Fruit fly (Drosophila melanogaster): ENCODE results near the gene CG1494.
A peak's percentile ranks its signal among the peaks of the same experiment; 100 is the strongest.

The CG1494 gene

DNA sequence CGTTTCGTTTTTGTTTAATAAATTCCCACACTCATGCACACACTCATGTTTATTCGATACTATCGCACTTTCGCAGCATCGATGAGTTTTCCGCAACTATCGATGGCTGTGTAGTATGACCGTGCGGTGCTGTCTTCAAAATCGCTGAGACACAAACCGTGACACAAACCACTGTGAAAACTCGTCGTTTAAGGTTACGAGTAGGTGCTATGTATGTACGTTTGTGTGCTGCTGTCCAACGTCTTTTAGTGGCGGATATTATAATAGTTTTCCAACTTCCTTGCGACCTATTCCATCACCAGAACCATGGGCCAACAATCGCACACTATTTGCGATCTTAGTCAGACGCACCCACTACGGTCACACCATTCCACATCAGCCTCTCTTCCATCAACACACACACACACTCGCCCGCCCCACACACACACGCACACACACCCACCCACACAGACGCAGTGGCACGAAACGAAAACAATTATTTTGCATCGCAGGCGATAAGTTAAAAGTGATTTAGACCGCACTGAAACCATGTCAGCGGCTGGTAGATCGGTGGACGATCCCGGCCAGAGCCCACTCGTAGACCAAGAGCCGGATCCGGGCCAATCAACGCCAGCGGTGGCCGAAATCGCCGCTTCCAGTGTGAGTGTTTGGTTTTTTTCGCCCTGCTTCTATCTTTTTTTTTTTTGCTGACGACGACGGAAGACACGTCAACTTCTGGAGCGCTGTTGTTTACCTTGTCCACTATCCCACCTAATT, 39.0 kb downstream of the CG1494 start, which contains the start of the genes Dd and CG1486 (continued):
- TF ChIP-seq topi (GFP tag; optimal IDR thresholded peaks at IDR 0.05) (no peak), pdm3 (GFP tag; optimal IDR thresholded peaks at IDR 0.05) (no peak), lz (GFP tag; optimal IDR thresholded peaks at IDR 0.05) (no peak), Eip75B (GFP tag; optimal IDR thresholded peaks at IDR 0.05) (no peak), CG7368 (GFP tag; optimal IDR thresholded peaks at IDR 0.05) (no peak), Sox102F (GFP tag; optimal IDR thresholded peaks at IDR 0.05) (no peak), Sox14 (GFP tag; optimal IDR thresholded peaks at IDR 0.05) (peak; percentile 25), Eip78C (GFP tag) (peak; percentile 35), CG3032 (tag; optimal IDR thresholded peaks at IDR 0.05) (no peak)

DNA sequence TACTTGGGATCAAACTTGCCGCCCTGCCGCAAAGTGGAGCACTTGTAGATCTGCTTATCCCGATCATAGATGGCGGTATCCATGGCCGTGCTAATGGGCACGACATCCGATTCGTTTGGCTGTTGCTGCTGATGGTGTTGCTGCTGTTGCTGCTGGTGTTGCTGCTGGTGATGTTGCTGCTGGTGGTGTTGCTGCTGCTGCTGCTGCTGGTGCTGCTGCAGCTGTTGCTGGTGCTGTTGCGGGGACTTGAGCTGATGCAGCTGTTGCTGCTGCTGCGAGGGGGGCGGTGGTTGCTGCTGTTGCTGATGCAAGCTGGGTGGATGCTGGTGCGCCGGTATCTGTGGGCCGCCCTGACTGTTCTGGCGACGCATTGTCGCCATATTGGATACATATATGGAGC, 48.0 kb downstream of the CG1494 start:
- TF ChIP-seq ss (GFP tag; optimal IDR thresholded peaks at IDR 0.05) (no peak), Hr4 (GFP tag; optimal IDR thresholded peaks at IDR 0.05) (no peak), CG16779 (tag; optimal IDR thresholded peaks at IDR 0.05) (no peak), Sox102F (GFP tag; optimal IDR thresholded peaks at IDR 0.05) (no peak), Eip93F (GFP tag; optimal IDR thresholded peaks at IDR 0.05) (no peak), Met (GFP tag; optimal IDR thresholded peaks at IDR 0.05) (no peak), salr (GFP tag; optimal IDR thresholded peaks at IDR 0.05) (no peak), fd59A (GFP tag; optimal IDR thresholded peaks at IDR 0.05) (no peak), lz (GFP tag; optimal IDR thresholded peaks at IDR 0.05) (no peak), CG6808 (GFP tag; optimal IDR thresholded peaks at IDR 0.05) (no peak), Lpt (GFP tag; optimal IDR thresholded peaks at IDR 0.05) (no peak), CG15336 (GFP tag; IDR thresholded peaks at IDR 0.05) (no peak)

DNA sequence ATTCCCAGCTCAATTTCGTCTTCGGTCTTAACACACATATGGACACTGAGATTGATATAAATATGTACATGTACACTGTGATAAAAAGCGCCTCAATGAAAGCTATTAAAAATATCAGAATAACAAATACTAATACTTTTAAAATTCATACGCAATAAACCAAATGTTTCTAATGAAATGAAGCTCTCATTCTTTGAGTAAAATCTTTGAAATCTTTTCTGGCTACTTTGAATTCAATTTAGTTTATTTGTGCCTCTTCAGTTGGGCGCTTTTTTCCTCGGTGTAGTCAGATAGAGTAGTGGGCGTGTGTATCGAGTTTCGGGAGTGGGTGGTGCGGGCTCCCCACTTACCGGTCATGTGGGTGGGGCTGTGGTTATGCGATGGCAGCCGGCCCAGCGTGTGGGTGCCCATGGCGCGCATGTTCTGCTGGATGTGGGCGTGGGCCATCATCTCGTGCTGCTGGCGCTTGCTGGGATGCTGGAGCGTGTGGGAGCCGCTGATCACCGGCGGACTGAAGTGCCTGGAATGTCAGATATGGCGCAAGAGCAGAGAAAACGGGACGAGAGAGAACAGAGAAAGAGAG, 49.5 kb downstream of the CG1494 start:
- TF ChIP-seq CG31627 (GFP tag; optimal IDR thresholded peaks at IDR 0.05) = no peak
- TF ChIP-seq CG3919 (GFP tag; optimal IDR thresholded peaks at IDR 0.05) = no peak
- no peak for TF ChIP-seq CG11294 (GFP tag; IDR thresholded peaks at IDR 0.05)
- no peak for TF ChIP-seq CG6808 (GFP tag; optimal IDR thresholded peaks at IDR 0.05)

DNA sequence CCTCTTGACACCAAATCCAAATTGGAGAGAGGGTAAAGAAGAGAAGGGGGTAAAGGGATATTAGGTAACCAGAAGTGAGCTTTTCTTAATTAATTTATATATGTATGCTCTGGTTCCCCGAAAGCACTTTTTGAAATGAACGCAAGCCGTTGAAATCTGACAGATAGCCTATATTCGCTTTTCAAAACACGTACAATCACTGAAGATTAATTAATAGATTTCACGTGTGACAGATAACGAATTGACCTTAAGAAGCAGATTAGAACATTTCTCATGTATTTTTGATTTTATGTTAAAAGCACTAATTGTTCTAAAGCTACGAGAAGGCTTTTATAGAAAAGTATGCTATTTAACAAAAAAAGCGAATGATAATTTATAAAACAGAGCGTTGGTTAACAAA, 52.0 kb downstream of the CG1494 start:
- TF ChIP-seq net (GFP tag; optimal IDR thresholded peaks at IDR 0.05) (no peak), fkh (GFP tag; optimal IDR thresholded peaks at IDR 0.05) (no peak), CG6163 (GFP tag; IDR thresholded peaks at IDR 0.05) (no peak), Eip75B (GFP tag; optimal IDR thresholded peaks at IDR 0.05) (no peak), CG11294 (GFP tag; IDR thresholded peaks at IDR 0.05) (no peak), CG1621 (tag; optimal IDR thresholded peaks at IDR 0.05) (no peak), OdsH (GFP tag; optimal IDR thresholded peaks at IDR 0.05) (no peak), Hr39 (GFP tag; optimal IDR thresholded peaks at IDR 0.05) (no peak)

DNA sequence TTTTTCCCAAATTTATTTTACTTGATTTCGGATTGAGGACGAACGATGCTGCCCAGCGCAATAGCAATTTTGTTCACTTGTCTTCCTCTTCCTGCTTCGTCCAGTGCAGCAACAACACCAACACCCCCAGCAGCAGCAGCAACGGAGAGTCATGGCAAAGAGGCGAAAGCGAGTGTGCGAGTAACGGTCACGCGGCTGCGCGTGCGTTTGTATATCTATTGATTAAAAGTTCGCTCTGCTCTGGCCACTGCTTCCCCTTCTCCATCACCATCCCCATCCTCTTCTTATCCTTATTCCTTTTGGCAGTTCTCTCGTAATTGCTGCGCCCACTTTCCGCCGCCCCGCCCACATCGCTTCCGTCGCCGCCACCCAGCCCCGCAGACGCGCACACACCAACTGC, 53.1 kb downstream of the CG1494 start:
- TF ChIP-seq achi (GFP tag; optimal IDR thresholded peaks at IDR 0.05) (no peak), svp (GFP tag) (no peak), eg (GFP tag; IDR thresholded peaks at IDR 0.05) (no peak), Lpt (GFP tag; optimal IDR thresholded peaks at IDR 0.05) (no peak), vri (GFP tag; optimal IDR thresholded peaks at IDR 0.05) (no peak), CG11294 (GFP tag; IDR thresholded peaks at IDR 0.05) (no peak)
